Fruit fly (Drosophila melanogaster) whole organism, embryonic: Measurements from ENCODE around the gene fw.

ENCODE experiments used
- Bgb ChIP-seq: fragments of 200-800 bp; sonication (Bioruptor generic); IDR thresholded peaks from 2 replicates; pipeline ENCODE4 v1.3.6; 2022; ENCODE audit warnings: missing biosample characterization, missing genetic modification characterization; ENCODE audit not compliant: partially characterized antibody
- Blimp-1 ChIP-seq: fragments of 200-800 bp; sonication (Bioruptor generic); optimal IDR thresholded peaks from 3 replicates; lab custom pipeline; 2018; ENCODE audit warnings: missing biosample characterization, missing genetic modification characterization, mild to moderate bottlenecking, moderate library complexity, missing genetic modification reagents
- CG1024 ChIP-seq: fragments of 200-800 bp; sonication (Bioruptor generic); IDR thresholded peaks from 2 replicates; pipeline ENCODE4 v1.3.6; 2022; ENCODE audit warnings: missing biosample characterization, missing genetic modification characterization
- CG11504 ChIP-seq: fragments of 200-800 bp; sonication (Bioruptor generic); optimal IDR thresholded peaks from 3 replicates; lab custom pipeline; 2019; ENCODE audit warnings: missing biosample characterization, mild to moderate bottlenecking, missing genetic modification characterization, moderate library complexity
- CG12744 ChIP-seq: fragments of 200-800 bp; sonication (Bioruptor generic); optimal IDR thresholded peaks from 2 replicates; lab custom pipeline; 2016; ENCODE audit warnings: missing biosample characterization, missing genetic modification characterization
- CG12769 ChIP-seq: fragments of 200-800 bp; sonication (Bioruptor generic); optimal IDR thresholded peaks from 2 replicates; lab custom pipeline; 2019; ENCODE audit warnings: missing biosample characterization, mild to moderate bottlenecking, missing genetic modification characterization, moderate library complexity
- CG14860 ChIP-seq: fragments of 200-800 bp; sonication (Bioruptor generic); IDR thresholded peaks from 3 replicates; pipeline ENCODE4 v1.3.6; 2022; ENCODE audit warnings: missing biosample characterization, missing genetic modification characterization; ENCODE audit not compliant: partially characterized antibody
- CG15601 ChIP-seq: fragments of 200-800 bp; sonication (Bioruptor generic); optimal IDR thresholded peaks from 3 replicates; lab custom pipeline; 2019; ENCODE audit warnings: missing biosample characterization, mild to moderate bottlenecking, missing genetic modification characterization, moderate library complexity
- CG16813 ChIP-seq: fragments of 200-800 bp; sonication (Bioruptor generic); IDR thresholded peaks from 3 replicates; pipeline ENCODE4 v1.3.6; 2022; ENCODE audit warnings: missing biosample characterization, missing genetic modification characterization; ENCODE audit not compliant: partially characterized antibody
- CG17612 ChIP-seq: fragments of 200-800 bp; sonication (Bioruptor generic); IDR thresholded peaks from 2 replicates; pipeline ENCODE4 v1.3.6; 2022; ENCODE audit warnings: missing biosample characterization, missing genetic modification characterization
- CG7372 ChIP-seq: fragments of 200-800 bp; sonication (Bioruptor generic); IDR thresholded peaks from 2 replicates; pipeline ENCODE4 v1.3.6; 2022; ENCODE audit warnings: missing biosample characterization, missing genetic modification characterization
- CG7963 ChIP-seq: fragments of 200-800 bp; sonication (Bioruptor generic); IDR thresholded peaks from 3 replicates; pipeline ENCODE4 v1.3.6; 2022; ENCODE audit warnings: missing biosample characterization, missing genetic modification characterization; ENCODE audit not compliant: partially characterized antibody
- CG7987 ChIP-seq: fragments of 200-800 bp; sonication (Bioruptor generic); optimal IDR thresholded peaks from 2 replicates; lab custom pipeline; 2018; ENCODE audit warnings: missing biosample characterization, mild to moderate bottlenecking, missing genetic modification characterization, moderate library complexity
- CG8290 ChIP-seq, 3 experiments: fragments of 200-800 bp; sonication (Bioruptor generic); optimal IDR thresholded peaks; 2 replicates each; lab custom pipeline; 2016 to 2019; ENCODE audit warnings: missing biosample characterization in 3 of 3, missing genetic modification characterization in 3 of 3, mild to moderate bottlenecking in 2 of 3, moderate library complexity in 1 of 3
- CTCF ChIP-seq: fragments of 200-800 bp; sonication (Bioruptor generic); optimal IDR thresholded peaks from 2 replicates; lab custom pipeline; 2017; ENCODE audit warnings: missing biosample characterization, mild to moderate bottlenecking, missing genetic modification characterization, moderate library complexity
- Dip2 ChIP-seq: fragments of 200-800 bp; sonication (Bioruptor generic); IDR thresholded peaks from 2 replicates; pipeline ENCODE4 v1.3.6; 2022; ENCODE audit warnings: missing biosample characterization, missing genetic modification characterization
- Dll ChIP-seq: fragments of 200-800 bp; sonication (Bioruptor generic); IDR thresholded peaks from 4 replicates; pipeline ENCODE4 v1.3.6; 2022; ENCODE audit warnings: missing biosample characterization, missing genetic modification characterization; ENCODE audit not compliant: partially characterized antibody
- Dp ChIP-seq: fragments of 200-800 bp; sonication (Bioruptor generic); optimal IDR thresholded peaks from 2 replicates; lab custom pipeline; 2018; ENCODE audit warnings: missing biosample characterization, mild to moderate bottlenecking, missing genetic modification characterization, moderate library complexity
- HLH4C ChIP-seq: fragments of 200-800 bp; sonication (Bioruptor generic); IDR thresholded peaks from 3 replicates; pipeline ENCODE4 v1.3.6; 2022; ENCODE audit warnings: missing biosample characterization, missing genetic modification characterization; ENCODE audit not compliant: partially characterized antibody
- Med ChIP-seq: fragments of 200-800 bp; sonication (Bioruptor generic); peaks from one replicate; lab custom pipeline; 2016; ENCODE audit warnings: missing biosample characterization, missing genetic modification characterization, mild to moderate bottlenecking, inconsistent platforms, moderate library complexity
- Myb ChIP-seq: fragments of 200-800 bp; sonication (Bioruptor generic); optimal IDR thresholded peaks from 2 replicates; lab custom pipeline; 2016; ENCODE audit warnings: missing biosample characterization, missing genetic modification characterization
- Oaz ChIP-seq: fragments of 200-800 bp; sonication (Bioruptor generic); IDR thresholded peaks from 2 replicates; pipeline ENCODE4 v1.3.6; 2022; ENCODE audit warnings: missing biosample characterization, missing genetic modification characterization
- Pdp1 ChIP-seq, 2 experiments: fragments of 200-800 bp; sonication (Bioruptor generic); optimal IDR thresholded peaks; 3 replicates each; lab custom pipeline; 2016; ENCODE audit warnings: missing biosample characterization in 2 of 2, missing genetic modification characterization in 2 of 2, mild to moderate bottlenecking in 1 of 2, moderate library complexity in 1 of 2
- Scr ChIP-seq: fragments of 200-800 bp; sonication (Bioruptor generic); IDR thresholded peaks from 2 replicates; pipeline ENCODE4 v1.3.6; 2022; ENCODE audit warnings: missing biosample characterization, missing genetic modification characterization; ENCODE audit not compliant: partially characterized antibody
- ato ChIP-seq: fragments of 200-800 bp; sonication (Bioruptor generic); IDR thresholded peaks from 2 replicates; pipeline ENCODE4 v1.3.6; 2022; ENCODE audit warnings: missing biosample characterization, missing genetic modification characterization; ENCODE audit not compliant: partially characterized antibody
- fd102C ChIP-seq: fragments of 200-800 bp; sonication (Bioruptor generic); optimal IDR thresholded peaks from 2 replicates; lab custom pipeline; 2018; ENCODE audit warnings: missing biosample characterization, mild to moderate bottlenecking, missing genetic modification characterization, moderate library complexity
- gem ChIP-seq: fragments of 200-800 bp; sonication (Bioruptor generic); optimal IDR thresholded peaks from 2 replicates; lab custom pipeline; 2019; ENCODE audit warnings: missing biosample characterization, mild to moderate bottlenecking, missing genetic modification characterization, moderate library complexity
- h ChIP-seq: fragments of >200 bp; optimal IDR thresholded peaks from 2 replicates; lab custom pipeline; 2017
- nerfin-2 ChIP-seq: fragments of 200-800 bp; sonication (Bioruptor generic); IDR thresholded peaks from 2 replicates; pipeline ENCODE4 v1.3.6; 2022; ENCODE audit warnings: missing biosample characterization, missing genetic modification characterization; ENCODE audit not compliant: partially characterized antibody
- pita ChIP-seq: fragments of 200-800 bp; sonication (Bioruptor generic); optimal IDR thresholded peaks from 2 replicates; lab custom pipeline; 2017; ENCODE audit warnings: missing biosample characterization, mild to moderate bottlenecking, missing genetic modification characterization
- row ChIP-seq: fragments of 200-800 bp; sonication (Bioruptor generic); IDR thresholded peaks from 3 replicates; pipeline ENCODE4 v1.3.6; 2022; ENCODE audit warnings: missing biosample characterization, missing genetic modification characterization
- stwl ChIP-seq: fragments of 200-800 bp; sonication (Bioruptor generic); optimal IDR thresholded peaks from 3 replicates; lab custom pipeline; 2018; ENCODE audit warnings: missing biosample characterization, mild to moderate bottlenecking, missing genetic modification characterization, moderate library complexity
- tna ChIP-seq: fragments of 200-800 bp; sonication (Bioruptor generic); IDR thresholded peaks from 2 replicates; pipeline ENCODE4 v1.3.6; 2022; ENCODE audit warnings: missing biosample characterization, missing genetic modification characterization; ENCODE audit not compliant: partially characterized antibody

The fw gene

DNA sequence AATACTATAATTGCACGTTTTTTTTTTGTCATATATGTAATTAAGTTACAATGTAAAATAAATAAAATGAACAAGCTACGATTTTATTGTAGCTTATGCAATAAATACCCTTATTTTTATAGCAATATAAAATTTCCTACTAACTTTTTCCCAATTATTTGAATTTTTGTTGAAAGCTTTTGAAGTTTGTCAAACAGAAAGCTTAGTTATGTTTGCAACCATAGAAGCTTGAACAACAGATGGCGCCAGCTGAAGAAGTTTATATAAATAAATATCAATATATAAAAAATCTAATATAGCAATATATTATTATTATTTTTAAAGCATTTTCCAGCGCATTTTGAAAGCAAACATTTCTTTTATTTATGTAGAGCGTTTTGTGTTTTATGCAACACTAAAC lies 31.5 kb upstream of the fw start:
- TF ChIP-seq CG11504 (tag; lab: Kevin White, UChicago) (peak; percentile 17), Pdp1 (GFP tag; optimal IDR thresholded peaks at IDR 0.05; lab: Kevin White, UChicago) (peak in 1 of 2 experiments; percentile 79), CG15601 (tag; lab: Kevin White, UChicago) (peak; percentile 7), stwl (tag; lab: Kevin White, UChicago) (peak; percentile 2), Dip2 (GFP tag; lab: Robert Waterston, UW) (peak; percentile 89), fd102C (GFP tag; lab: Kevin White, UChicago) (no peak), CG12744 (GFP tag; lab: Kevin White, UChicago) (no peak), Myb (peak; percentile 1), CG1024 (GFP tag; lab: Robert Waterston, UW) (no peak), Med (GFP tag; lab: Kevin White, UChicago) (peak; percentile 7), CTCF (GFP tag; lab: Kevin White, UChicago) (peak; percentile 93), gem (tag; lab: Kevin White, UChicago) (peak; percentile 11), pita (GFP tag; lab: Kevin White, UChicago) (peak; percentile 17), Dp (GFP tag; lab: Kevin White, UChicago) (peak; percentile 17)

DNA sequence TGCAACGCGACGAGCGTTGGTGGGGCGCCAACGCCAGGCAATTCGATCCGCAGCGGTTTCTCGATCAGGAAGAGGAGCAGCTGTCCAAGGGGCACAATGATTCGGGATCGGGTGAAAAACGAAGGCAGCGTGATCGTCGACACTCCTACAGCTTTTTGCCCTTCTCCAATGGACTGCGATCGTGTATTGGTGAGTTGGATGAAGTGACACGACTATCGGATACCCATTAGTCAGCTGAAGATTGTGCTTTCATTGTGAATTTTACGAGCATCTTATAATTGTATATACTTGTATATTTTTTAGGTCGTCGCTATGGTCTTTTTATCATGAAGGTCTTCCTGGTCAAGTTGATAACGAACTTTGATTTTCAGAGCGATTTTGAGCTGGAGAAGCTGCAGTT lies 31.0 kb upstream of the fw start:
- 0 out of 4 replicates have a peak, but pooled peaks have one; percentile 22 for TF ChIP-seq Dll
- TF ChIP-seq CG7372 (GFP tag; lab: Robert Waterston, UW): no peak
- TF ChIP-seq CG7963 (GFP tag; lab: Robert Waterston, UW): 0 out of 3 replicates have a peak, but pooled peaks have one; percentile 44
- TF ChIP-seq Scr (GFP tag; lab: Robert Waterston, UW): 0 out of 2 replicates have a peak, but pooled peaks have one; percentile 24
- peak; percentile 66; the same call in 1 of the 2 replicates for TF ChIP-seq tna (GFP tag; lab: Robert Waterston, UW)
- TF ChIP-seq CG7987 (GFP tag; lab: Kevin White, UChicago): no peak
- TF ChIP-seq nerfin-2: peak; percentile 62
- peak; percentile 42; the same call in 2 of the 3 replicates for TF ChIP-seq CG16813 (GFP tag; lab: Robert Waterston, UW)
- TF ChIP-seq Bgb (GFP tag; lab: Robert Waterston, UW): 0 out of 2 replicates have a peak, but pooled peaks have one; percentile 28
- TF ChIP-seq CG14860 (GFP tag; lab: Robert Waterston, UW): peak; percentile 53; the same call in 1 of the 3 replicates
- TF ChIP-seq HLH4C: peak; percentile 73

DNA sequence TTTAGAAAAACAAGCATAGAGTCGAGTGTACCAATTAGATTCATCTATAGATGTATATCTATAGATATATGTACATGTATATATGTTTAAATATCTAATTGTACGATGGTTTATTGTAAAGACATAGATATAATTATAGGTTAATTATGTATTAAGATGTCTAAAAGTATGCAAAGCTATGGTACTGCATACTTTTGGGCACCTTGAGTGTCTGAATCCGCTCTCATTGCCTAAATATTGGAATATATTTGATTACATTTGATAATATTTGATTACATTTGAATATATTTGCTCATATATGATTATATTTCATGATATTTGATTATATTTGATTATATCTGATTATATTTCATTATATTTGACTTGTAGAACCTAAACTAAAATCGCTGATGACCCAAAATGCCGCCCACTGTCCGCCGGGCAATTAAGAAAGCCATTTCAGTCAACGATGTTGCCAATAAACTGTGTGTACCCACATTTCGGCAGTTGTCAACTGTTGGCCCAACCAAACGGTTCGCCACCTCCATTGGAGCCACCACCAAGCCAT lies 28.5 kb upstream of the fw start, which contains the start of gene Cyp318a1:
Gene Cyp318a1 (plus strand): TSS at position 497 of the 547 bp plus-strand sequence.
- TF ChIP-seq CG12769 (tag; lab: Kevin White, UChicago) (no peak), h (no peak), ato (no peak), CG7987 (GFP tag; lab: Kevin White, UChicago) (no peak), CG17612 (GFP tag; lab: Robert Waterston, UW) (peak; percentile 65; the same call in 1 of the 2 replicates), CG8290 (GFP tag; optimal IDR thresholded peaks at IDR 0.05; lab: Kevin White, UChicago) (peak; percentile 78), CG8290 (tag; optimal IDR thresholded peaks at IDR 0.05; lab: Kevin White, UChicago) (peak in 1 of 2 experiments; percentile 84), Oaz (GFP tag; lab: Robert Waterston, UW) (no peak)

DNA sequence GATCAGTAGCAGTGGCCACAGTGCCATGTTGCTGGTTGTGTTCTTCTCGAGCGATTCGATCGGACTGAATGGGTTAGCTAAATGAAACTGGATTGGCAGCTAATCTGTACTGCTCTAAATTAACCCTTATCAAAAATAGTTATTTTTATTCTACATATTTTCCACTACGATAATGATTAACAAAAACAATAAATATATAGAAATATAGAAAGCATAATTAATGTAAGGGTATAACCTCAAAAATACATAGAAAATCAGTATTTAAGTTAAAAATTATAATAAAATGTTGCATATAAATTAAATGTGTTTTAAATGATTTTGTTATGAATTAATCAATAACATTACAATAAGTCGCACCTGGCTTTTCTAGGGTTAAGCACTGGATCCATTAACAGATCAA lies 27.7 kb upstream of the fw start, which contains the start of gene Cyp311a1:
Gene Cyp311a1 (minus strand): TSS at position 66 of the 400 bp plus-strand sequence.
- TF ChIP-seq Blimp-1 (GFP tag; lab: Kevin White, UChicago) (no peak), row (peak; percentile 17; the same call in 1 of the 3 replicates)
